Fruit fly (Drosophila melanogaster) Kc167 (cell line): ENCODE data around the gene alph.

Experiments used
- Myc ChIP-seq: fragments of >200 bp; optimal IDR thresholded peaks from 2 replicates; lab custom pipeline; 2017; ENCODE audit warnings: missing external identifiers
- Sin3A ChIP-seq: fragments of >200 bp; optimal IDR thresholded peaks from 2 replicates; lab custom pipeline; 2018; ENCODE audit warnings: missing external identifiers
- h ChIP-seq: fragments of >200 bp; optimal IDR thresholded peaks from 3 replicates; lab custom pipeline; 2018; ENCODE audit warnings: missing external identifiers
- insv ChIP-seq: fragments of >200 bp; optimal IDR thresholded peaks from 3 replicates; lab custom pipeline; 2018; ENCODE audit warnings: missing external identifiers
- psq ChIP-seq: fragments of >200 bp; optimal IDR thresholded peaks from 2 replicates; lab custom pipeline; 2017; ENCODE audit warnings: missing external identifiers
- ttk ChIP-seq: sonication (Bioruptor generic); optimal IDR thresholded peaks from 2 replicates; lab custom pipeline; 2017; ENCODE audit warnings: missing external identifiers

DNA sequence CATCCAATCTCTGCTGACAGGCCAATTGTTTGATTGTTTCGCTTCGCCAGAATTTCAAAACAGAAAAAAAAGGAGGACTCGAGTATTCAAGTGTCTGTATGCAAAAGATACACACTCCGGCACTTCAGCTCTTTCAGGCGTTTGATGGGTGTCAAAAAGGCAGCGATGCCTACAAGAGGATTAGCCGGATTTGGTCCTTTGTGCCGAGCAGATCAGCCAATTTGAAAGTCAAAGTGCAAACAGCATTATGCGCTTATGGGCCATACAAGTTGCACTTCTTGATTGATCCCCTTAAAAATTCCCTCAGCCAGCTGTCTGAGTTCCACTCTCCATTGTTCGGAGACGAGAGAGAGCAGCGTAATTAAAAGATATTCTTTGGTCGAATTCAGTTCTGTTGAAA is 45.2 kb upstream of the alph start:
- no peak for TF ChIP-seq Myc (lab: Kevin White, UChicago)
- TF ChIP-seq psq (lab: Kevin White, UChicago), result no peak
- TF ChIP-seq ttk (lab: Kevin White, UChicago), result no peak
- TF ChIP-seq Sin3A, result no peak
- no peak for TF ChIP-seq h (lab: Kevin White, UChicago)
- no peak for TF ChIP-seq insv (lab: Kevin White, UChicago)
